Fruit fly (Drosophila melanogaster) whole organism, embryonic: ENCODE measurements around the gene nmo.

Source experiments
- Atf6 ChIP-seq: fragments of 200-800 bp; sonication (Bioruptor generic); IDR thresholded peaks from 2 replicates; pipeline ENCODE4 v1.3.6; 2022; ENCODE audit warnings: missing biosample characterization, missing genetic modification characterization
- Bgb ChIP-seq: fragments of 200-800 bp; sonication (Bioruptor generic); IDR thresholded peaks from 2 replicates; pipeline ENCODE4 v1.3.6; 2022; ENCODE audit warnings: missing biosample characterization, missing genetic modification characterization; ENCODE audit not compliant: partially characterized antibody
- C15 ChIP-seq: fragments of 200-800 bp; sonication (Bioruptor generic); IDR thresholded peaks from 3 replicates; pipeline ENCODE4 v1.3.6; 2022; ENCODE audit warnings: missing biosample characterization, missing genetic modification characterization
- CG10366 ChIP-seq: fragments of 200-800 bp; sonication (Bioruptor generic); IDR thresholded peaks from 2 replicates; pipeline ENCODE4 v1.3.6; 2022; ENCODE audit warnings: missing biosample characterization, missing genetic modification characterization
- CG10543 ChIP-seq: fragments of 200-800 bp; sonication (Bioruptor generic); optimal IDR thresholded peaks from 3 replicates; lab custom pipeline; 2017; ENCODE audit warnings: missing biosample characterization, mild to moderate bottlenecking, missing genetic modification characterization, moderate library complexity
- CG12155 ChIP-seq: fragments of 200-800 bp; sonication (Bioruptor generic); optimal IDR thresholded peaks from 3 replicates; lab custom pipeline; 2016; ENCODE audit warnings: missing biosample characterization, missing genetic modification characterization
- CG15011 ChIP-seq: fragments of 200-800 bp; sonication (Bioruptor generic); optimal IDR thresholded peaks from 3 replicates; lab custom pipeline; 2018; ENCODE audit warnings: missing biosample characterization, mild to moderate bottlenecking, missing genetic modification characterization
- CG18599 ChIP-seq: fragments of 200-800 bp; sonication (Bioruptor generic); optimal IDR thresholded peaks from 3 replicates; lab custom pipeline; 2017; ENCODE audit warnings: missing biosample characterization, missing genetic modification characterization, mild to moderate bottlenecking, moderate library complexity, missing genetic modification reagents
- CG3838 ChIP-seq: fragments of 200-800 bp; sonication (Bioruptor generic); optimal IDR thresholded peaks from 3 replicates; lab custom pipeline; 2016; ENCODE audit warnings: missing biosample characterization, missing genetic modification characterization
- CG4282 ChIP-seq: fragments of 200-800 bp; sonication (Bioruptor generic); optimal IDR thresholded peaks from 2 replicates; lab custom pipeline; 2016; ENCODE audit warnings: missing biosample characterization, missing genetic modification characterization
- CG6813 ChIP-seq: fragments of 200-800 bp; sonication (Bioruptor generic); optimal IDR thresholded peaks from 2 replicates; lab custom pipeline; 2017; ENCODE audit warnings: missing biosample characterization, missing genetic modification characterization, mild to moderate bottlenecking, moderate library complexity, missing genetic modification reagents
- CG6854 ChIP-seq: fragments of 200-800 bp; sonication (Bioruptor generic); optimal IDR thresholded peaks from 3 replicates; lab custom pipeline; 2017; ENCODE audit warnings: missing biosample characterization, mild to moderate bottlenecking, missing genetic modification characterization
- CG7271 ChIP-seq: fragments of 200-800 bp; sonication (Bioruptor generic); optimal IDR thresholded peaks from 2 replicates; lab custom pipeline; 2018; ENCODE audit warnings: missing biosample characterization, mild to moderate bottlenecking, missing genetic modification characterization, moderate library complexity
- CG8089 ChIP-seq: fragments of 200-800 bp; sonication (Bioruptor generic); optimal IDR thresholded peaks from 3 replicates; lab custom pipeline; 2016; ENCODE audit warnings: missing biosample characterization, missing genetic modification characterization
- CG8478 ChIP-seq: fragments of >200 bp; optimal IDR thresholded peaks from 2 replicates; lab custom pipeline; 2018
- Camta ChIP-seq: fragments of 200-800 bp; sonication (Bioruptor generic); optimal IDR thresholded peaks from 2 replicates; lab custom pipeline; 2016; ENCODE audit warnings: missing biosample characterization, missing genetic modification characterization
- Chrac-16 ChIP-seq: fragments of 200-800 bp; sonication (Bioruptor generic); optimal IDR thresholded peaks from 3 replicates; lab custom pipeline; 2016; ENCODE audit warnings: missing biosample characterization, missing genetic modification characterization
- D19A ChIP-seq: fragments of 200-800 bp; optimal IDR thresholded peaks from 3 replicates; lab custom pipeline; 2019; ENCODE audit warnings: missing biosample characterization, mild to moderate bottlenecking, missing genetic modification characterization, moderate library complexity
- Dll ChIP-seq: fragments of 200-800 bp; sonication (Bioruptor generic); IDR thresholded peaks from 4 replicates; pipeline ENCODE4 v1.3.6; 2022; ENCODE audit warnings: missing biosample characterization, missing genetic modification characterization; ENCODE audit not compliant: partially characterized antibody
- Drgx ChIP-seq: fragments of 200-800 bp; sonication (Bioruptor generic); IDR thresholded peaks from 2 replicates; pipeline ENCODE4 v1.3.6; 2022; ENCODE audit warnings: missing biosample characterization, missing genetic modification characterization
- E2f1 ChIP-seq: fragments of 200-800 bp; sonication (Bioruptor generic); IDR thresholded peaks from 2 replicates; pipeline ENCODE4 v1.3.6; 2022; ENCODE audit warnings: missing biosample characterization, missing genetic modification characterization
- Fer3 ChIP-seq: fragments of 200-800 bp; sonication (Bioruptor generic); optimal IDR thresholded peaks from 2 replicates; lab custom pipeline; 2018; ENCODE audit warnings: missing biosample characterization, mild to moderate bottlenecking, missing genetic modification characterization, moderate library complexity
- H2.0 ChIP-seq: fragments of 200-800 bp; sonication (Bioruptor generic); IDR thresholded peaks from 2 replicates; pipeline ENCODE4 v1.3.6; 2022; ENCODE audit warnings: missing biosample characterization, missing genetic modification characterization
- HLH3B ChIP-seq: fragments of 200-800 bp; sonication (Bioruptor generic); IDR thresholded peaks from 2 replicates; pipeline ENCODE4 v1.3.6; 2022; ENCODE audit warnings: missing biosample characterization, missing genetic modification characterization
- HLH4C ChIP-seq: fragments of 200-800 bp; sonication (Bioruptor generic); IDR thresholded peaks from 3 replicates; pipeline ENCODE4 v1.3.6; 2022; ENCODE audit warnings: missing biosample characterization, missing genetic modification characterization; ENCODE audit not compliant: partially characterized antibody
- Hr3 ChIP-seq: fragments of 200-800 bp; sonication (Bioruptor generic); optimal IDR thresholded peaks from 3 replicates; lab custom pipeline; 2016; ENCODE audit warnings: missing biosample characterization, missing genetic modification characterization
- Hr39 ChIP-seq: fragments of >200 bp; optimal IDR thresholded peaks from 2 replicates; lab custom pipeline; 2017
- Hr78 ChIP-seq, 2 experiments: fragments of 200-800 bp in 1 of 2; fragments of >200 bp in 1 of 2; sonication (Bioruptor generic) in 1 of 2; optimal IDR thresholded peaks; 2 replicates each; lab custom pipeline; 2017 to 2019; ENCODE audit warnings: missing biosample characterization in 2 of 2, missing genetic modification characterization in 2 of 2, mild to moderate bottlenecking in 1 of 2, moderate library complexity in 1 of 2
- Jarid2 ChIP-seq: fragments of 200-800 bp; sonication (Bioruptor generic); optimal IDR thresholded peaks from 3 replicates; lab custom pipeline; 2017; ENCODE audit warnings: mild to moderate bottlenecking, missing biosample characterization, missing genetic modification reagents, missing genetic modification characterization
- MESR4 ChIP-seq: fragments of 200-800 bp; sonication (Bioruptor generic); optimal IDR thresholded peaks from 2 replicates; lab custom pipeline; 2018; ENCODE audit warnings: missing biosample characterization, mild to moderate bottlenecking, missing genetic modification characterization, moderate library complexity
- Meics ChIP-seq: fragments of 200-800 bp; sonication (Bioruptor generic); optimal IDR thresholded peaks from 2 replicates; lab custom pipeline; 2017; ENCODE audit warnings: missing biosample characterization, mild to moderate bottlenecking, missing genetic modification characterization
- Mrtf ChIP-seq: fragments of 200-800 bp; sonication (Bioruptor generic); IDR thresholded peaks from 3 replicates; pipeline ENCODE4 v1.3.6; 2022; ENCODE audit warnings: missing biosample characterization, missing genetic modification characterization
- NC2α ChIP-seq: fragments of 200-800 bp; sonication (Bioruptor generic); optimal IDR thresholded peaks from 2 replicates; lab custom pipeline; 2016; ENCODE audit warnings: missing biosample characterization, missing genetic modification characterization
- Ptx1 ChIP-seq: fragments of 200-800 bp; sonication (Bioruptor generic); IDR thresholded peaks from 2 replicates; pipeline ENCODE4 v1.3.6; 2022; ENCODE audit warnings: missing biosample characterization, missing genetic modification characterization
- Sry-δ ChIP-seq: fragments of 200-800 bp; sonication (Bioruptor generic); optimal IDR thresholded peaks from 2 replicates; lab custom pipeline; 2016; ENCODE audit warnings: missing biosample characterization, missing genetic modification characterization
- br ChIP-seq: fragments of >200 bp; optimal IDR thresholded peaks from 2 replicates; lab custom pipeline; 2017
- dan ChIP-seq: fragments of 200-800 bp; sonication (Bioruptor generic); IDR thresholded peaks from 2 replicates; pipeline ENCODE4 v1.3.6; 2022; ENCODE audit warnings: missing biosample characterization, missing genetic modification characterization
- fd96Cb ChIP-seq: fragments of 200-800 bp; sonication (Bioruptor generic); optimal IDR thresholded peaks from 2 replicates; lab custom pipeline; 2018; ENCODE audit warnings: missing biosample characterization, mild to moderate bottlenecking, missing genetic modification characterization, moderate library complexity
- her ChIP-seq: fragments of 200-800 bp; sonication (Bioruptor generic); optimal IDR thresholded peaks from 2 replicates; lab custom pipeline; 2016; ENCODE audit warnings: missing biosample characterization, missing genetic modification characterization
- insv ChIP-seq, 2 experiments: fragments of 200-800 bp; sonication (Bioruptor generic); optimal IDR thresholded peaks; 3 replicates each; lab custom pipeline; 2016 to 2018; ENCODE audit warnings: missing biosample characterization in 2 of 2, missing genetic modification characterization in 2 of 2
- knrl ChIP-seq: fragments of 200-800 bp; sonication (Bioruptor generic); IDR thresholded peaks from 3 replicates; pipeline ENCODE4 v1.3.6; 2022; ENCODE audit warnings: missing biosample characterization, missing genetic modification characterization; ENCODE audit not compliant: partially characterized antibody
- psq ChIP-seq: fragments of 200-800 bp; sonication (Bioruptor generic); optimal IDR thresholded peaks from 2 replicates; lab custom pipeline; 2017; ENCODE audit warnings: missing biosample characterization, missing genetic modification characterization
- scrt ChIP-seq: fragments of 200-800 bp; sonication (Bioruptor generic); optimal IDR thresholded peaks from 2 replicates; lab custom pipeline; 2018; ENCODE audit warnings: missing biosample characterization, mild to moderate bottlenecking, missing genetic modification characterization, moderate library complexity
- slou ChIP-seq: fragments of 200-800 bp; sonication (Bioruptor generic); optimal IDR thresholded peaks from 3 replicates; lab custom pipeline; 2016; ENCODE audit warnings: missing biosample characterization, missing genetic modification characterization
- sqz ChIP-seq: fragments of 200-800 bp; sonication (Bioruptor generic); optimal IDR thresholded peaks from 3 replicates; lab custom pipeline; 2018; ENCODE audit warnings: missing biosample characterization, mild to moderate bottlenecking, missing genetic modification characterization
- stc ChIP-seq: fragments of 200-800 bp; sonication (Bioruptor generic); IDR thresholded peaks from 2 replicates; pipeline ENCODE4 v1.3.6; 2022; ENCODE audit warnings: missing biosample characterization, missing genetic modification characterization
- tgo ChIP-seq: fragments of 200-800 bp; sonication (Bioruptor generic); IDR thresholded peaks from 3 replicates; pipeline ENCODE4 v1.3.6; 2022; ENCODE audit warnings: missing biosample characterization, missing genetic modification characterization
- trh ChIP-seq: fragments of 200-800 bp; sonication (Bioruptor generic); optimal IDR thresholded peaks from 2 replicates; lab custom pipeline; 2016; ENCODE audit warnings: missing biosample characterization, missing genetic modification characterization
- zen ChIP-seq: fragments of 200-800 bp; sonication (Bioruptor generic); optimal IDR thresholded peaks from 3 replicates; lab custom pipeline; 2018; ENCODE audit warnings: missing biosample characterization, mild to moderate bottlenecking, missing genetic modification characterization, moderate library complexity

nmo gene

DNA sequence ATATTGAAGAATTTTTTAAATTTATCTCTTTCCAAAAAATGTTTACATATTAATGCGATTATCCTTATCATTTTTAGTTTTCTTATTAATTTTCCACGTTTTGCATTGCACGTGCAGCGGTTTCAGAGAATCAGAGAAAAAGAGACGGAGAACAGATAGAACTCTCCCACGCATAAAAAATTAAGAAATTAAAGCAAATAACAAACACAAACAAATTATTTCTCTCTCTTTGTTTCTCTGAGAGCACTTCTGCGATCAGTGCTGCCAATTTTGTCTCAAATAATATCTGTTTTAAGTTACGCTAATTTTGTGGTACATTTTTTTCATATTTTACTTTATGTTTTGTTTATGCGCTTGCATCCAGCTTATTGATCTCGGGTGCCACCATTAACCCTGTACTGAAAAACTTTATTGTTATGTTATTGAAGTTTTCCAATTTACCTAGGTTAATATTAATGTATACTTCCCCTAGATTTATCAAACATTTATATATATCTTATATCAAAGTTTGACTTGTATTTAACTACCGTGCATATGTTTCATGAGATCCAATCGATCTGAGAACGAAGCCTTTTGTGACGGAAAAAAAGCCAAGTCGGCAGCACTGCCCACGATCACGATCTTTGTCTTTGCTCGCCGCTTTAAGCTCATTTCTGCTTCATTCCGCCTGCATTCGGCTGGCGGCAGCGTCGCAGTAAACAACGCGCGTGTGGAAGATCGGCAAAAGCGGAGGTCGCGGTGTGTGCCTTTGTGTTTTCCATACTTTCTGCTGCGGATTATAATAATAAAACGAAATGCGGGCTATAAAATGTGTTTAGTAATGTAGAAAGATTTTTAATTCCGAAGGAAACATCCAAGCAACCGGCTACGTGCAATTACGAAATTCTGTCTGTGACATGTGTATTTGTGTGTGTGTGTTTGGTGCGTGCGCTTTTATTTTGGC is 84.6 kb downstream of the nmo start, which contains the start of gene Sarm (continued):
- TF ChIP-seq Bgb (peak; percentile 33; the same call in 1 of the 2 replicates), D19A (peak; percentile 26), CG10543 (peak; percentile 53), C15 (GFP tag; lab: Robert Waterston, UW) (no peak), Hr78 (GFP tag; optimal IDR thresholded peaks at IDR 0.05; lab: Kevin White, UChicago) (peak in 1 of 2 experiments; percentile 62), Drgx (no peak; the same call in 1 of the 2 replicates), Hr3 (peak; percentile 43), Jarid2 (GFP tag; lab: Kevin White, UChicago) (peak; percentile 60), Hr39 (lab: Kevin White, UChicago) (no peak), Atf6 (GFP tag; lab: Robert Waterston, UW) (peak; percentile 37; the same call in 1 of the 2 replicates), HLH3B (GFP tag; lab: Robert Waterston, UW) (no peak; the same call in 1 of the 2 replicates), CG4282 (GFP tag; lab: Kevin White, UChicago) (no peak), CG12155 (GFP tag; lab: Kevin White, UChicago) (no peak), knrl (GFP tag; lab: Robert Waterston, UW) (no peak), slou (no peak), CG8089 (GFP tag; lab: Kevin White, UChicago) (no peak), Camta (GFP tag; lab: Kevin White, UChicago) (no peak), CG6854 (GFP tag; lab: Kevin White, UChicago) (peak; percentile 52), CG15011 (GFP tag; lab: Kevin White, UChicago) (peak; percentile 34), zen (tag; lab: Kevin White, UChicago) (no peak), Sry-δ (GFP tag; lab: Kevin White, UChicago) (no peak), br (lab: Kevin White, UChicago) (no peak), scrt (peak; percentile 25), dan (no peak), CG8478 (lab: Kevin White, UChicago) (no peak), CG6813 (GFP tag; lab: Kevin White, UChicago) (no peak), her (GFP tag; lab: Kevin White, UChicago) (no peak), CG18599 (GFP tag; lab: Kevin White, UChicago) (peak; percentile 20), MESR4 (GFP tag; lab: Kevin White, UChicago) (no peak), fd96Cb (peak; percentile 36), Chrac-16 (GFP tag; lab: Kevin White, UChicago) (peak; percentile 3), Ptx1 (no peak), insv (GFP tag; optimal IDR thresholded peaks at IDR 0.05; lab: Kevin White, UChicago) (no peak), NC2α (no peak), CG7271 (tag; lab: Kevin White, UChicago) (no peak), E2f1 (GFP tag; lab: Robert Waterston, UW) (no peak), Mrtf (GFP tag; lab: Robert Waterston, UW) (no peak), CG10366 (no peak), Dll (0 out of 4 replicates have a peak, but pooled peaks have one; percentile 19), Fer3 (peak; percentile 27), sqz (GFP tag; lab: Kevin White, UChicago) (no peak), tgo (no peak), stc (no peak), Meics (GFP tag; lab: Kevin White, UChicago) (peak; percentile 52), trh (GFP tag; lab: Kevin White, UChicago) (no peak), H2.0 (GFP tag; lab: Robert Waterston, UW) (no peak; the same call in 1 of the 2 replicates), CG3838 (peak; percentile 7), HLH4C (GFP tag; lab: Robert Waterston, UW) (0 out of 3 replicates have a peak, but pooled peaks have one; percentile 39), psq (GFP tag; lab: Kevin White, UChicago) (no peak)
